Fruit fly (Drosophila melanogaster): ENCODE results near the gene tim.

tim gene

dm6 chr2L:3457007-3457406, 50.9 kb downstream of the tim start, which contains the start of the genes Cog3 and Sec5:
TSS of gene Cog3 (minus strand) at chr2L:3457064.
TSS of gene Sec5 (plus strand) at chr2L:3457302.
- TF ChIP-seq CG32264 (GFP tag; optimal IDR thresholded peaks at IDR 0.05): no peak
- TF ChIP-seq Abd-B (GFP tag; optimal IDR thresholded peaks at IDR 0.05): no peak
- no peak for TF ChIP-seq N (GFP tag; optimal IDR thresholded peaks at IDR 0.05)
- no peak for TF ChIP-seq lola (GFP tag; optimal IDR thresholded peaks at IDR 0.05)
- TF ChIP-seq h (GFP tag; optimal IDR thresholded peaks at IDR 0.05): no peak
- TF ChIP-seq Dif (GFP tag; optimal IDR thresholded peaks at IDR 0.05; ENCODE audit: partially characterized antibody): no peak
- peak; percentile 100 for TF ChIP-seq Myc (optimal IDR thresholded peaks at IDR 0.05)
- no peak for TF ChIP-seq Hnf4 (GFP tag; optimal IDR thresholded peaks at IDR 0.05)
- TF ChIP-seq fru (GFP tag; optimal IDR thresholded peaks at IDR 0.05): no peak
- TF ChIP-seq br (GFP tag; optimal IDR thresholded peaks at IDR 0.05): no peak
- TF ChIP-seq Mio (GFP tag; optimal IDR thresholded peaks at IDR 0.05): no peak
- TF ChIP-seq usp (GFP tag; optimal IDR thresholded peaks at IDR 0.05): no peak
- TF ChIP-seq sv (GFP tag; optimal IDR thresholded peaks at IDR 0.05): peak; percentile 47
- no peak for TF ChIP-seq tai (GFP tag; optimal IDR thresholded peaks at IDR 0.05)
- no peak for TF ChIP-seq foxo (GFP tag; optimal IDR thresholded peaks at IDR 0.05)
- no peak for TF ChIP-seq Hr83 (GFP tag; optimal IDR thresholded peaks at IDR 0.05; ENCODE audit: poor library complexity, severe bottlenecking)
- no peak for TF ChIP-seq GATAd (GFP tag; optimal IDR thresholded peaks at IDR 0.05)
- peak; percentile 81 for TF ChIP-seq Sp1 (GFP tag; optimal IDR thresholded peaks at IDR 0.05)
- no peak for TF ChIP-seq Vsx2 (GFP tag; optimal IDR thresholded peaks at IDR 0.05; ENCODE audit: partially characterized antibody)
- no peak for TF ChIP-seq dsf (GFP tag; optimal IDR thresholded peaks at IDR 0.05; ENCODE audit: borderline replicate concordance)
- TF ChIP-seq psq (GFP tag; optimal IDR thresholded peaks at IDR 0.05): peak; percentile 70
- no peak for TF ChIP-seq brk (GFP tag; optimal IDR thresholded peaks at IDR 0.05)
- no peak for TF ChIP-seq dl (GFP tag; optimal IDR thresholded peaks at IDR 0.05; ENCODE audit: insufficient read depth in 1 of 2, partially characterized antibody in 2 of 2)
- TF ChIP-seq Rel (GFP tag; optimal IDR thresholded peaks at IDR 0.05): no peak
- peak; percentile 65 for TF ChIP-seq Rel (tag; optimal IDR thresholded peaks at IDR 0.05)
- TF ChIP-seq dmrt93B (GFP tag; optimal IDR thresholded peaks at IDR 0.05): no peak
- peak; percentile 77 for TF ChIP-seq rgr (GFP tag; optimal IDR thresholded peaks at IDR 0.05)
- no peak for TF ChIP-seq jim (GFP tag; optimal IDR thresholded peaks at IDR 0.05)
- no peak for TF ChIP-seq sage (GFP tag; optimal IDR thresholded peaks at IDR 0.05)
- peak; percentile 84 for TF ChIP-seq CG9705 (GFP tag; optimal IDR thresholded peaks at IDR 0.05)
- peak; percentile 9 for TF ChIP-seq ey (GFP tag; optimal IDR thresholded peaks at IDR 0.05)
- no peak for TF ChIP-seq woc (GFP tag; optimal IDR thresholded peaks at IDR 0.05)
- TF ChIP-seq OdsH (GFP tag; optimal IDR thresholded peaks at IDR 0.05): peak; percentile 49
- peak; percentile 86 for TF ChIP-seq HLH106 (tag; optimal IDR thresholded peaks at IDR 0.05)
- no peak for TF ChIP-seq Dfd (GFP tag; optimal IDR thresholded peaks at IDR 0.05)
- no peak for TF ChIP-seq Hr78 (GFP tag; optimal IDR thresholded peaks at IDR 0.05)
- no peak for TF ChIP-seq pan (optimal IDR thresholded peaks at IDR 0.05)
- no peak for TF ChIP-seq Jra (GFP tag; optimal IDR thresholded peaks at IDR 0.05)
- no peak for TF ChIP-seq CrebA (GFP tag; optimal IDR thresholded peaks at IDR 0.05; ENCODE audit: borderline replicate concordance)

- no peak for TF ChIP-seq Rel (GFP tag; optimal IDR thresholded peaks at IDR 0.05)
- TF ChIP-seq Rel (tag; optimal IDR thresholded peaks at IDR 0.05): peak; percentile 30
- TF ChIP-seq Hr83 (GFP tag; optimal IDR thresholded peaks at IDR 0.05; ENCODE audit: poor library complexity, severe bottlenecking): no peak
Observed at dm6 chr2L:3452286-3452685, 55.6 kb downstream of the tim start, which contains the start of gene CG12795. TSS of gene CG12795 (plus strand) at chr2L:3452466.
